Worm (Caenorhabditis elegans) whole organism, L1 larva: ENCODE data around the gene nhr-258.
A peak's percentile ranks its signal among the peaks of the same experiment; 100 is the strongest.

Experiments
- C34B4.2 ChIP-seq: sonication (generic microtip); optimal IDR thresholded peaks from 2 replicates; lab custom pipeline; 2017; ENCODE audit warnings: mild to moderate bottlenecking, missing genetic modification characterization, missing compliant biosample characterization
- aha-1 ChIP-seq: fragments of 150-350 bp; optimal IDR thresholded peaks from 2 replicates; lab custom pipeline; 2014; ENCODE audit warnings: missing biosample characterization, missing genetic modification characterization
- alr-1 ChIP-seq: fragments of 200-800 bp; sonication (Bioruptor generic); optimal IDR thresholded peaks from 2 replicates; lab custom pipeline; 2018; ENCODE audit warnings: borderline replicate concordance, mild to moderate bottlenecking, missing genetic modification characterization, missing compliant biosample characterization
- aly-2 ChIP-seq: fragments of 150-350 bp; optimal IDR thresholded peaks from 2 replicates; lab custom pipeline; 2014; ENCODE audit warnings: missing biosample characterization, missing genetic modification characterization
- blmp-1 ChIP-seq: fragments of 150-350 bp; optimal IDR thresholded peaks from 2 replicates; lab custom pipeline; 2014; ENCODE audit warnings: missing biosample characterization, missing genetic modification characterization
- ceh-88 ChIP-seq: fragments of 200-800 bp; sonication (Bioruptor generic); IDR thresholded peaks from 2 replicates; pipeline ENCODE4 v1.3.6; 2022; ENCODE audit warnings: missing genetic modification characterization, missing compliant biosample characterization
- ceh-90 ChIP-seq: sonication (generic microtip); optimal IDR thresholded peaks from 2 replicates; lab custom pipeline; 2016; ENCODE audit warnings: missing genetic modification characterization, missing compliant biosample characterization
- ces-1 ChIP-seq: fragments of 150-350 bp; optimal IDR thresholded peaks from 2 replicates; lab custom pipeline; 2014; ENCODE audit warnings: missing biosample characterization, missing genetic modification reagents, missing genetic modification characterization
- dpl-1 ChIP-seq, 3 experiments: fragments of 150-350 bp in 2 of 3; sonication (generic microtip) in 1 of 3; optimal IDR thresholded peaks; 2 replicates each; lab custom pipeline; 2014 to 2017; ENCODE audit warnings: missing biosample characterization in 3 of 3, missing genetic modification characterization in 3 of 3, missing genetic modification reagents in 3 of 3
- dsc-1 ChIP-seq: sonication (generic microtip); optimal IDR thresholded peaks from 2 replicates; lab custom pipeline; 2016; ENCODE audit warnings: mild to moderate bottlenecking, missing genetic modification characterization, missing compliant biosample characterization
- egl-13 ChIP-seq: sonication (generic microtip); optimal IDR thresholded peaks from 2 replicates; lab custom pipeline; 2016; ENCODE audit warnings: missing genotype, missing genetic modification reagents, missing genetic modification characterization, missing compliant biosample characterization
- elt-2 ChIP-seq: sonication (generic microtip); optimal IDR thresholded peaks from 2 replicates; lab custom pipeline; 2016; ENCODE audit warnings: missing genetic modification characterization, mild to moderate bottlenecking, inconsistent platforms, missing compliant biosample characterization, missing genetic modification reagents
- elt-3 ChIP-seq, 6 experiments: fragments of 150-350 bp in 1 of 6; sonication (generic microtip); optimal IDR thresholded peaks; 2 replicates each; lab custom pipeline; 2017 to 2018; ENCODE audit warnings: missing biosample characterization in 6 of 6, missing genetic modification characterization in 6 of 6, inconsistent platforms in 1 of 6
- fkh-4 ChIP-seq: sonication (generic microtip); optimal IDR thresholded peaks from 2 replicates; lab custom pipeline; 2016; ENCODE audit warnings: missing compliant biosample characterization, missing genetic modification characterization, borderline replicate concordance
- grh-1 ChIP-seq: fragments of 200-800 bp; sonication (Bioruptor generic); IDR thresholded peaks from 2 replicates; pipeline ENCODE4 v1.3.6; 2022; ENCODE audit warnings: missing genetic modification reagents, missing genetic modification characterization, missing compliant biosample characterization
- hlh-17 ChIP-seq: fragments of 200-800 bp; sonication (Bioruptor generic); optimal IDR thresholded peaks from 2 replicates; lab custom pipeline; 2018; ENCODE audit warnings: missing genetic modification characterization, mild to moderate bottlenecking, missing compliant biosample characterization, moderate library complexity, borderline replicate concordance
- hlh-4 ChIP-seq: sonication (generic microtip); optimal IDR thresholded peaks from 2 replicates; lab custom pipeline; 2016; ENCODE audit warnings: mild to moderate bottlenecking, missing genetic modification characterization, missing compliant biosample characterization
- hpl-2 ChIP-seq: fragments of 150-350 bp; optimal IDR thresholded peaks from 2 replicates; lab custom pipeline; 2014; ENCODE audit warnings: missing biosample characterization, missing genetic modification reagents, missing genetic modification characterization
- irx-1 ChIP-seq: sonication (generic microtip); optimal IDR thresholded peaks from 2 replicates; lab custom pipeline; 2016; ENCODE audit warnings: missing genetic modification characterization, missing compliant biosample characterization
- isw-1 ChIP-seq: fragments of 200-800 bp; sonication (Bioruptor generic); IDR thresholded peaks from 2 replicates; pipeline ENCODE4 v1.3.6; 2022; ENCODE audit warnings: missing genetic modification characterization, missing compliant biosample characterization
- jun-1 ChIP-seq: fragments of 150-350 bp; optimal IDR thresholded peaks from 2 replicates; lab custom pipeline; 2014; ENCODE audit warnings: missing biosample characterization, missing genetic modification reagents, missing genetic modification characterization
- lin-13 ChIP-seq: fragments of 150-350 bp; optimal IDR thresholded peaks from 2 replicates; lab custom pipeline; 2014; ENCODE audit warnings: missing biosample characterization, missing genetic modification reagents, missing genetic modification characterization
- lin-35 ChIP-seq, 2 experiments: fragments of 150-350 bp; optimal IDR thresholded peaks; 2 replicates each; lab custom pipeline; 2014; ENCODE audit warnings: missing biosample characterization in 2 of 2, missing genetic modification characterization in 2 of 2, missing genetic modification reagents in 2 of 2
- lsy-2 ChIP-seq, 2 experiments: fragments of 150-350 bp; optimal IDR thresholded peaks; 2 replicates each; lab custom pipeline; 2014; ENCODE audit warnings: missing biosample characterization in 2 of 2, missing genetic modification characterization in 2 of 2
- mab-9 ChIP-seq: fragments of 200-800 bp; sonication (Bioruptor generic); IDR thresholded peaks from 2 replicates; pipeline ENCODE4 v1.3.6; 2022; ENCODE audit warnings: missing genetic modification reagents, missing genetic modification characterization, missing compliant biosample characterization
- mef-2 ChIP-seq: fragments of 150-350 bp; optimal IDR thresholded peaks from 2 replicates; lab custom pipeline; 2014; ENCODE audit warnings: missing biosample characterization, missing genetic modification characterization
- mep-1 ChIP-seq: fragments of 150-350 bp; optimal IDR thresholded peaks from 2 replicates; lab custom pipeline; 2014; ENCODE audit warnings: missing biosample characterization, missing genetic modification characterization
- nhr-12 ChIP-seq: sonication (generic microtip); optimal IDR thresholded peaks from 2 replicates; lab custom pipeline; 2017; ENCODE audit warnings: missing biosample characterization, missing genetic modification characterization
- nhr-20 ChIP-seq: sonication (generic microtip); optimal IDR thresholded peaks from 2 replicates; lab custom pipeline; 2016; ENCODE audit warnings: mild to moderate bottlenecking, missing genetic modification characterization, missing compliant biosample characterization
- nhr-237 ChIP-seq: fragments of 150-350 bp; optimal IDR thresholded peaks from 2 replicates; lab custom pipeline; 2014; ENCODE audit warnings: missing biosample characterization, missing genetic modification characterization
- nhr-47 ChIP-seq: sonication (generic microtip); optimal IDR thresholded peaks from 2 replicates; lab custom pipeline; 2016; ENCODE audit warnings: mild to moderate bottlenecking, missing genetic modification characterization, moderate library complexity, missing compliant biosample characterization
- nhr-76 ChIP-seq: sonication (generic microtip); optimal IDR thresholded peaks from 2 replicates; lab custom pipeline; 2017; ENCODE audit warnings: missing biosample characterization, missing genetic modification characterization
- nhr-84 ChIP-seq: sonication (generic microtip); optimal IDR thresholded peaks from 2 replicates; lab custom pipeline; 2017; ENCODE audit warnings: missing biosample characterization, missing genetic modification characterization
- nhr-90 ChIP-seq: sonication (generic microtip); optimal IDR thresholded peaks from 2 replicates; lab custom pipeline; 2016; ENCODE audit warnings: mild to moderate bottlenecking, missing genetic modification characterization, missing compliant biosample characterization; ENCODE audit not compliant: poor library complexity
- pqm-1 ChIP-seq: sonication (generic microtip); optimal IDR thresholded peaks from 3 replicates; lab custom pipeline; 2017; ENCODE audit warnings: missing biosample characterization, missing genetic modification characterization
- sptf-1 ChIP-seq: fragments of 150-350 bp; optimal IDR thresholded peaks from 2 replicates; lab custom pipeline; 2014; ENCODE audit warnings: missing biosample characterization, missing genetic modification characterization
- sup-37 ChIP-seq: fragments of 200-800 bp; sonication (Bioruptor generic); optimal IDR thresholded peaks from 2 replicates; lab custom pipeline; 2018; ENCODE audit warnings: mild to moderate bottlenecking, missing genetic modification characterization, missing compliant biosample characterization
- swsn-7 ChIP-seq: sonication (generic microtip); optimal IDR thresholded peaks from 2 replicates; lab custom pipeline; 2016; ENCODE audit warnings: missing genetic modification characterization, missing compliant biosample characterization
- tlp-1 ChIP-seq: fragments of 150-350 bp; optimal IDR thresholded peaks from 2 replicates; lab custom pipeline; 2014; ENCODE audit warnings: missing biosample characterization, missing genetic modification characterization
- unc-130 ChIP-seq: fragments of 150-350 bp; optimal IDR thresholded peaks from 2 replicates; lab custom pipeline; 2017; ENCODE audit warnings: missing biosample characterization, missing genetic modification characterization, inconsistent platforms
- unc-30 ChIP-seq: sonication (generic microtip); optimal IDR thresholded peaks from 2 replicates; lab custom pipeline; 2017; ENCODE audit warnings: missing biosample characterization, missing genetic modification characterization
- vab-15 ChIP-seq: sonication (generic microtip); optimal IDR thresholded peaks from 2 replicates; lab custom pipeline; 2017; ENCODE audit warnings: missing genotype, mild to moderate bottlenecking, missing genetic modification characterization, missing compliant biosample characterization
- xbp-1 ChIP-seq: sonication (generic microtip); optimal IDR thresholded peaks from 2 replicates; lab custom pipeline; 2016; ENCODE audit warnings: missing genetic modification characterization, missing compliant biosample characterization
- ztf-11 ChIP-seq, 2 experiments: sonication (generic microtip); optimal IDR thresholded peaks; 2 replicates each; lab custom pipeline; 2016 to 2017; ENCODE audit warnings: missing genetic modification characterization in 2 of 2, missing biosample characterization in 1 of 2, missing compliant biosample characterization in 1 of 2
- ztf-4 ChIP-seq: fragments of 150-350 bp; optimal IDR thresholded peaks from 2 replicates; lab custom pipeline; 2014; ENCODE audit warnings: missing biosample characterization, missing genetic modification characterization

Gene nhr-258

DNA sequence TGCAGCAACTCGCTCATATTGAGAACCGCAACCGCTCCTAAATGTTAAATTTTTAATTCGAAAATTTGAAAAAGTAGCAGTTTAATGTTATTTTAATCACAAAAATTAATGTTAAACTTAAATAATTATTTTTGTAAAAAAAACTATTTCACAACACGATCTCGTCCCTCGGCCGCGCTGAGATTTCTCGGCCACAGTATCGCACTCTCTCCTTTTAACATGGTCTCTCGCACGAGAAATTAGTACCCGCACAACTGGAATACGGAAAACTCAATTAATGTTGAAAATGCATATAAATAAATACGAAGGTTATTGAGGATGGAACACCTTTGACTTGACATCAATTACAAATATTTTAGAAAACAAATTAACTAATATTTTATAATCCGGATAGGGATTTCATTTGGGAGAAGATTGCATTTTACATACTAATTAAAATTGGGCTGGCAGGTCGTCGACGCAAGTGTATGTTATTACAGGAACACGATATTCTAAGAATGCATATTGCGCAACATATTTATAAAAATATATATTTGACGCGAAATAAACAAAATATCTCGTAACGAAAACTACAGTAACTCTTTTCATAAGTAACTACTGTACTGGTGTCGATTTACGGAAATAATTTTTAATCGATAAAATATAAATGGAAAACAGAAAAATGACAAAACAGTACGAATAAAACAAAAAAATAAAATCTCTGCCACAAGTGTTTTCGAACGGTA is 24.8 kb upstream of the nhr-258 start, which contains the start of gene dnc-4 (continued):
- TF ChIP-seq aha-1 (tag; lab: Kevin White, UChicago) (no peak), mef-2 (no peak), aly-2 (tag; lab: Kevin White, UChicago) (no peak), nhr-47 (tag; lab: Kevin White, UChicago) (peak; percentile 24), xbp-1 (tag; lab: Kevin White, UChicago) (no peak), nhr-84 (tag; lab: Kevin White, UChicago) (no peak), unc-30 (tag; lab: Kevin White, UChicago) (no peak), blmp-1 (tag; lab: Kevin White, UChicago) (peak; percentile 3), elt-3 (tag; optimal IDR thresholded peaks at IDR 0.05; lab: Kevin White, UChicago) (no peak), hlh-4 (tag; lab: Kevin White, UChicago) (no peak), C34B4.2 (tag; lab: Kevin White, UChicago) (no peak), dpl-1 (GFP tag; optimal IDR thresholded peaks at IDR 0.05; lab: Kevin White, UChicago) (peak in 1 of 3 experiments; percentile 39), mab-9 (GFP tag; lab: Robert Waterston, UW) (no peak), hlh-17 (GFP tag; lab: Kevin White, UChicago) (no peak), dsc-1 (tag; lab: Kevin White, UChicago) (no peak), tlp-1 (tag; lab: Kevin White, UChicago) (no peak), nhr-76 (no peak), sup-37 (no peak), nhr-90 (tag; lab: Kevin White, UChicago) (peak; percentile 21), unc-130 (tag; lab: Kevin White, UChicago) (no peak), nhr-12 (tag; lab: Kevin White, UChicago) (no peak), egl-13 (tag; lab: Kevin White, UChicago) (peak; percentile 3), ceh-90 (tag; lab: Kevin White, UChicago) (peak; percentile 69), ztf-11 (tag; optimal IDR thresholded peaks at IDR 0.05; lab: Kevin White, UChicago) (no peak), alr-1 (tag; lab: Kevin White, UChicago) (no peak), ztf-4 (tag; lab: Kevin White, UChicago) (no peak), ces-1 (GFP tag; lab: Kevin White, UChicago) (no peak), lin-35 (GFP tag; optimal IDR thresholded peaks at IDR 0.05; lab: Kevin White, UChicago) (peak in 1 of 2 experiments; percentile 27), lsy-2 (tag; optimal IDR thresholded peaks at IDR 0.05; lab: Kevin White, UChicago) (peak in 1 of 2 experiments; percentile 55), grh-1 (GFP tag; lab: Robert Waterston, UW) (no peak), lin-13 (GFP tag; lab: Kevin White, UChicago) (no peak), swsn-7 (peak; percentile 14), ceh-88 (GFP tag; lab: Robert Waterston, UW) (no peak), nhr-237 (no peak), hpl-2 (no peak), jun-1 (tag; lab: Kevin White, UChicago) (no peak), isw-1 (no peak; the same call in 1 of the 2 replicates), elt-2 (no peak), pqm-1 (no peak), irx-1 (peak; percentile 24), fkh-4 (tag; lab: Kevin White, UChicago) (no peak), sptf-1 (tag; lab: Kevin White, UChicago) (no peak), vab-15 (no peak), mep-1 (tag; lab: Kevin White, UChicago) (peak; percentile 71), nhr-20 (tag; lab: Kevin White, UChicago) (peak; percentile 7)
- TF ChIP-seq, all 84 proteins: peak for 21
